Worm (Caenorhabditis elegans): Measurements from ENCODE around the gene Y113G7B.15.
A peak's percentile ranks its signal among the peaks of the same experiment; 100 is the strongest.

DNA sequence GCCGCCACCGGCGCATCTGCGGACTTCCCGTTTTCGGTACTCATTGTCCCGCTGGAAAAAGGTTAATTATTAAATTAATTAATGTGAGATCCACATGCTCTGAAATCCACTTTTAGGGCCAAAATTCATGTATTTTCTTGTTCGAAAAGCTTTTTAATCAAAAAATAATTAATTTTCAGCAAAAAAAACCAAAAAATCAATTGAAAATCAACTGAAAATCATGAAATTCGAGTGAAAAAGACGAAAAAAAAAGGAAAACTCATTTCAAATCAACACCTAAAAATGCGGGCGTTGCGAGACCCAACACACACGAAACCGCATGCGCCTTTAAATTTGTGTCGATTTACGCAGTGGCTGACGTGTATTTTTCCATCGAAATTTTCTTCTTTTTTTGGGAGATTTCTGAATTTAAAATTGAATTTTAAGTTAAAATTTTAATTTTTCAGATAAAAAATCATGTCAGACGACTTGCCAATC lies 36.1 kb upstream of the Y113G7B.15 start, which contains the start of the genes prmt-1 and cdkr-3:
- TF ChIP-seq nhr-11 (tag; optimal IDR thresholded peaks at IDR 0.05) (no peak), ztf-11 (tag; optimal IDR thresholded peaks at IDR 0.05) (no peak), ceh-28 (tag; optimal IDR thresholded peaks at IDR 0.05) (no peak), elt-1 (tag; optimal IDR thresholded peaks at IDR 0.05) (no peak), egl-5 (tag; optimal IDR thresholded peaks at IDR 0.05) (peak; percentile 29), nhr-237 (tag; optimal IDR thresholded peaks at IDR 0.05) (no peak), lin-39 (tag; optimal IDR thresholded peaks at IDR 0.05) (peak; percentile 53), fkh-10 (GFP tag; optimal IDR thresholded peaks at IDR 0.05) (peak; percentile 7), tbx-2 (tag; optimal IDR thresholded peaks at IDR 0.05) (no peak), sea-2 (GFP tag; optimal IDR thresholded peaks at IDR 0.05) (no peak), eor-1 (tag; optimal IDR thresholded peaks at IDR 0.05) (no peak)
